Fruit fly (Drosophila melanogaster): Measurements from ENCODE around the gene CG11889.

The CG11889 gene

DNA sequence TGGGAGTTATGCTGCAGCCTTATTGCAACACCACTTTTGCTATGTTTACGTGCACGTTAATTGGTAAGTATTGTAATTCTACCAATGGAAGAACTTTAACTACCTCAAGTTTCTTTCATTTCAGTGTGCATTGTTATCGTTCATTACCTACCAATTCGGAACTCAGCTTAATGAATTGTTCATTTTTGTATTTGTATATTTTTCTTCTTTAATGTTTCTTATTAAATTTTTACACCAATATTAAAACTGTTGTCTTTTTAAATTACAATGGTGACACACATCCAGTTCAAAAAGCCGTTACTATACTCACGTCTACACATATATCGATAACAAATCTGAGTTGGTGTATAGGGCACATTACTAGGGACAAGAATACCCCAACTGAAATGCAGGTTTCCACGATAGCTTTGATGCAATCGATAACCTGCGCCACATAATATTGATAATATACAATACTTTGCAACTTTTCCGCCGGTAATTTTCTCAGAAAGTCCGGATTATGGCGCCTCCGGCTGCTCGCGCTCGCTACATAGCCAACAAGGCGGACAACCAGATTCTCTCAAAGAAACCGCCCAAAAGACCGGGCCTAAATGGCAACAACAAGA lies 48.7 kb upstream of the CG11889 start, which contains the start of gene Alg9 (continued):
- TF ChIP-seq CHES-1-like (GFP tag; optimal IDR thresholded peaks at IDR 0.05) (no peak), Mes4 (GFP tag; optimal IDR thresholded peaks at IDR 0.05) (no peak), CG12155 (GFP tag; optimal IDR thresholded peaks at IDR 0.05) (no peak), Gug (GFP tag; IDR thresholded peaks at IDR 0.05) (peak; percentile 2; the same call in 1 of the 4 replicates), CG15011 (GFP tag; optimal IDR thresholded peaks at IDR 0.05) (no peak), CG14014 (GFP tag; IDR thresholded peaks at IDR 0.05) (no peak), CG9932 (GFP tag; IDR thresholded peaks at IDR 0.05) (peak; percentile 30; the same call in 1 of the 2 replicates), nerfin-2 (GFP tag; IDR thresholded peaks at IDR 0.05; ENCODE audit: partially characterized antibody) (peak; percentile 93), Dek (tag; optimal IDR thresholded peaks at IDR 0.05) (no peak), pan (optimal IDR thresholded peaks at IDR 0.05) (no peak), pan (GFP tag; optimal IDR thresholded peaks at IDR 0.05 in 1 of 2, IDR thresholded peaks at IDR 0.05 in 1 of 2) (no peak), Sox102F (GFP tag; optimal IDR thresholded peaks at IDR 0.05) (no peak), bowl (GFP tag; IDR thresholded peaks at IDR 0.05) (no peak), Tbp (GFP tag; optimal IDR thresholded peaks at IDR 0.05) (no peak), CG12659 (GFP tag; optimal IDR thresholded peaks at IDR 0.05) (peak; percentile 31), tgo (GFP tag; IDR thresholded peaks at IDR 0.05) (no peak), Nf-YC (tag; optimal IDR thresholded peaks at IDR 0.05) (no peak), knrl (GFP tag; IDR thresholded peaks at IDR 0.05; ENCODE audit: partially characterized antibody) (peak; percentile 89), Max (GFP tag; optimal IDR thresholded peaks at IDR 0.05) (peak; percentile 24), crp (GFP tag; optimal IDR thresholded peaks at IDR 0.05) (no peak), zfh1 (GFP tag; IDR thresholded peaks at IDR 0.05) (no peak), CG8924 (tag; optimal IDR thresholded peaks at IDR 0.05) (no peak), CG15514 (GFP tag; optimal IDR thresholded peaks at IDR 0.05) (peak; percentile 94), CG33213 (GFP tag; optimal IDR thresholded peaks at IDR 0.05) (no peak), ranshi (GFP tag; IDR thresholded peaks at IDR 0.05) (no peak), peb (GFP tag; IDR thresholded peaks at IDR 0.05) (no peak), CG6683 (GFP tag; optimal IDR thresholded peaks at IDR 0.05) (no peak), CG6854 (GFP tag; optimal IDR thresholded peaks at IDR 0.05) (no peak), Dref (GFP tag; IDR thresholded peaks at IDR 0.05) (peak; percentile 94), H15 (GFP tag; IDR thresholded peaks at IDR 0.05) (no peak), wek (GFP tag; optimal IDR thresholded peaks at IDR 0.05) (peak; percentile 99), Stat92E (GFP tag; optimal IDR thresholded peaks at IDR 0.05) (no peak), Meics (GFP tag; optimal IDR thresholded peaks at IDR 0.05) (no peak), CG11456 (GFP tag; IDR thresholded peaks at IDR 0.05) (no peak), grn (GFP tag; optimal IDR thresholded peaks at IDR 0.05) (no peak), so (GFP tag; IDR thresholded peaks at IDR 0.05) (no peak), Usf (GFP tag; optimal IDR thresholded peaks at IDR 0.05) (no peak), Fer2 (tag; optimal IDR thresholded peaks at IDR 0.05) (no peak), sna (GFP tag; IDR thresholded peaks at IDR 0.05; ENCODE audit: partially characterized antibody) (peak; percentile 89), CG14860 (GFP tag; IDR thresholded peaks at IDR 0.05; ENCODE audit: partially characterized antibody) (peak; percentile 84), dmrt11E (tag; optimal IDR thresholded peaks at IDR 0.05) (no peak), CG31224 (GFP tag; IDR thresholded peaks at IDR 0.05) (no peak), Taf1 (GFP tag; IDR thresholded peaks at IDR 0.05) (no peak), CG17568 (GFP tag; optimal IDR thresholded peaks at IDR 0.05) (no peak), kni (GFP tag; optimal IDR thresholded peaks at IDR 0.05) (no peak), Drgx (GFP tag; IDR thresholded peaks at IDR 0.05) (no peak), CG10654 (GFP tag; optimal IDR thresholded peaks at IDR 0.05) (peak; percentile 3), CG2199 (GFP tag; IDR thresholded peaks at IDR 0.05) (no peak), CG18262 (tag; optimal IDR thresholded peaks at IDR 0.05) (no peak), gsb-n (tag; optimal IDR thresholded peaks at IDR 0.05) (no peak)
